Fruit fly (Drosophila melanogaster) whole organism, prepupa: ENCODE measurements around the gene CG14013.

ENCODE experiments used
- CG34406 ChIP-seq: fragments of 200-800 bp; sonication (Bioruptor generic); optimal IDR thresholded peaks from 3 replicates; lab custom pipeline; 2016; ENCODE audit warnings: missing biosample characterization, missing genetic modification characterization
- Hr39 ChIP-seq: fragments of 200-800 bp; sonication (Bioruptor generic); optimal IDR thresholded peaks from 2 replicates; lab custom pipeline; 2016; ENCODE audit warnings: missing biosample characterization, missing genetic modification characterization
- OdsH ChIP-seq: fragments of 200-800 bp; sonication (Bioruptor generic); optimal IDR thresholded peaks from 3 replicates; lab custom pipeline; 2016; ENCODE audit warnings: missing biosample characterization, missing genetic modification characterization

DNA sequence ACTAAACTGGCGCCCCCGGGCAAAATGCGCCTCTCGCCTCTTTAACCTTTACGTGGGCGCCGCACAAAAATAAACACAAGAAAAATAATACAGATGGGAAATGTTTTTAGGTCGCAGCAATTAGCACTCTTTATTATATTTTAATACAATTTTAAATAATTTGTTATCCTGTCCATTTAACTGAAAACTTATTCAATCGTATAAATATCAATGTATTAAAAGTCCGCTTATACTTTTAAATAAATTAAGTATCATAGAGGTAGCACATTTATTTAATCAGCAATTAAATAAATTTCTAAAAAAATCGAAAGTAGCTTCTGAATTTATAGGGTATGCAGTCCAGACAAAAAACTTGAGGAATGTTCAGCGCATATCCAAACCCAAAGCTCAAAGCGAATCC, 46.6 kb downstream of the CG14013 start:
- TF ChIP-seq Hr39 (no peak), CG34406 (no peak), OdsH (GFP tag; lab: Kevin White, UChicago) (no peak)
